Fruit fly (Drosophila melanogaster): ENCODE results near the gene Mes2.

The Mes2 gene

DNA sequence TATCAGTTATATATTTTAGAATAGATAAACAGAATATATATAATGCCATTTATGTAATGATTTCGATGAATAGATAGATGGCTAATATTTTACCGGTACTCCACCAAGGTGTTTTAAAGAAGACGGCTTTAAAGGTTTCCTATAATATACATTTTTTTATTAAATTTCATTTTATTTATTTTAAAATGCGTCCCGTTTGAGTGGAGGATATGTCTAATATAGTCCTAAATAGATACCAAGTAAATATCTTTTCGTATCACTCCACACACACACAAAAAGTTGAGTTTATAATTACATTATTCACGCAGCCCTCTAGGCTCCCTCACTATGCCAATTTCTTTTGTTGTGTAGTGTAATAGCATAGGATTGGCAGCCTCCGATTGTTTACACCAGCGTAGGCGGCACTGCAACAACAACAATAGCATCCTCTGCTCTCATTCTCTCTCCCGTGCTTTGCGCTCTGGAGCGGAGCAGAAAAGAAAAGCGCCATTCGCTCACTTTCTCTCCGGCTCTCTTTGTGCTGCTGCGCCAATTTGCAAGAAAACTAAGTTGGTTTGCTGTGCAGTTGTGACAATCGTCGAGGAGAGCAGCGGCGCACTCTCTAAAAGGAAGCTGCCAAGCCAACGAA is 35.4 kb upstream of the Mes2 start, which contains the start of gene CG12768 (continued):
- TF ChIP-seq lab (GFP tag; optimal IDR thresholded peaks at IDR 0.05) (peak; percentile 13), Doc3 (GFP tag; IDR thresholded peaks at IDR 0.05; ENCODE audit: partially characterized antibody) (no peak), CG16863 (GFP tag; optimal IDR thresholded peaks at IDR 0.05) (no peak), Dll (GFP tag; IDR thresholded peaks at IDR 0.05; ENCODE audit: partially characterized antibody) (no peak), CG18619 (GFP tag; optimal IDR thresholded peaks at IDR 0.05) (peak; percentile 12), caup (GFP tag; optimal IDR thresholded peaks at IDR 0.05; ENCODE audit: severe bottlenecking) (no peak), Gug (GFP tag; IDR thresholded peaks at IDR 0.05) (no peak), Dbx (GFP tag; IDR thresholded peaks at IDR 0.05) (no peak), toy (GFP tag; IDR thresholded peaks at IDR 0.05) (no peak), esg (GFP tag; conservative IDR thresholded peaks at IDR 0.05) (no peak), Dip3 (GFP tag; optimal IDR thresholded peaks at IDR 0.05) (no peak), CG7963 (GFP tag; IDR thresholded peaks at IDR 0.05; ENCODE audit: partially characterized antibody) (no peak), Scr (GFP tag; IDR thresholded peaks at IDR 0.05; ENCODE audit: partially characterized antibody) (no peak), ase (GFP tag; IDR thresholded peaks at IDR 0.05) (0 out of 3 replicates have a peak, but pooled peaks have one; percentile 6), CG7556 (GFP tag; optimal IDR thresholded peaks at IDR 0.05) (peak; percentile 44), CG14667 (GFP tag; IDR thresholded peaks at IDR 0.05) (no peak), sc (optimal IDR thresholded peaks at IDR 0.05) (no peak), sc (GFP tag; optimal IDR thresholded peaks at IDR 0.05) (peak; percentile 9), bowl (GFP tag; IDR thresholded peaks at IDR 0.05) (no peak), CG17385 (GFP tag; optimal IDR thresholded peaks at IDR 0.05) (peak; percentile 12), CG5245 (GFP tag; optimal IDR thresholded peaks at IDR 0.05) (no peak), ab (GFP tag; optimal IDR thresholded peaks at IDR 0.05) (no peak), stc (GFP tag; IDR thresholded peaks at IDR 0.05) (no peak), Nf-YB (GFP tag; optimal IDR thresholded peaks at IDR 0.05) (peak; percentile 8), otp (GFP tag; IDR thresholded peaks at IDR 0.05) (no peak), Ets65A (GFP tag) (peak; percentile 37), CG15696 (tag; optimal IDR thresholded peaks at IDR 0.05) (peak; percentile 4), zen (tag; optimal IDR thresholded peaks at IDR 0.05) (no peak), CG1233 (GFP tag; optimal IDR thresholded peaks at IDR 0.05) (peak; percentile 6), stwl (tag; optimal IDR thresholded peaks at IDR 0.05) (no peak), CG8924 (tag; optimal IDR thresholded peaks at IDR 0.05) (peak; percentile 44), zen2 (GFP tag; IDR thresholded peaks at IDR 0.05; ENCODE audit: partially characterized antibody) (no peak), Lim3 (GFP tag; IDR thresholded peaks at IDR 0.05) (no peak), z (GFP tag; IDR thresholded peaks at IDR 0.05) (no peak), CG4424 (GFP tag; optimal IDR thresholded peaks at IDR 0.05) (peak; percentile 33), CG5953 (GFP tag; IDR thresholded peaks at IDR 0.05) (0 out of 2 replicates have a peak, but pooled peaks have one; percentile 5), CG15269 (tag; optimal IDR thresholded peaks at IDR 0.05) (peak; percentile 9), CG13287 (GFP tag; IDR thresholded peaks at IDR 0.05; ENCODE audit: partially characterized antibody) (no peak), CG17829 (tag; optimal IDR thresholded peaks at IDR 0.05) (no peak), nmo (GFP tag; optimal IDR thresholded peaks at IDR 0.05) (peak; percentile 33), grau (tag; optimal IDR thresholded peaks at IDR 0.05) (peak; percentile 54)

DNA sequence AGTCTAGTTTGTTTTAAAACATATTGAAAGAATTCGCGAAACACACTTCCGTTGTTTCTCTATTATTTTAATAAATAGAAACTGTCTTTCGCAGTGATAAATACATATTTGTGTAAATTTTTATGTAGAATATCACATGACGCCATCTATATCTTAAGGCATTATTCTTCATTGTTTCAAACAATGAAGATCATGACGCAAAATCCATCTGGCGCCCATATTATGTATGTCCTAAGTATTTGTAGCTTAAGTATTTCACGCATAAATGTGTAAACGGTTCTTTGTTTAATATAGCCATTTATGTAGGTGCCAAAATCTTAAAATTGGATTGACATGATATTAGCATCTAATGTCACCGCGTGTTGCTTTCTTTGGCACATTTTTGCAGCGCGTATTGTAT is 5.2 kb upstream of the Mes2 start:
- TF ChIP-seq Hey (tag; optimal IDR thresholded peaks at IDR 0.05) (no peak), Ets65A (GFP tag) (no peak), Opbp (GFP tag; IDR thresholded peaks at IDR 0.05; ENCODE audit: partially characterized antibody) (no peak), CG7357 (GFP tag; IDR thresholded peaks at IDR 0.05) (no peak), CG15696 (tag; optimal IDR thresholded peaks at IDR 0.05) (peak; percentile 40), CG13287 (GFP tag; IDR thresholded peaks at IDR 0.05; ENCODE audit: partially characterized antibody) (no peak), cg (GFP tag; optimal IDR thresholded peaks at IDR 0.05) (no peak), CG14050 (GFP tag; IDR thresholded peaks at IDR 0.05) (no peak), nerfin-2 (GFP tag; IDR thresholded peaks at IDR 0.05; ENCODE audit: partially characterized antibody) (no peak), HLH54F (GFP tag; optimal IDR thresholded peaks at IDR 0.05) (no peak), stwl (tag; optimal IDR thresholded peaks at IDR 0.05) (peak; percentile 73), CG10543 (GFP tag; optimal IDR thresholded peaks at IDR 0.05) (no peak), CG12744 (GFP tag; optimal IDR thresholded peaks at IDR 0.05) (no peak), ara (GFP tag; IDR thresholded peaks at IDR 0.05) (no peak), Hmr (GFP tag; optimal IDR thresholded peaks at IDR 0.05) (no peak)
